Worm (Caenorhabditis elegans) whole organism, late embryonic: ENCODE data around the gene lron-3.
A peak's percentile ranks its signal among the peaks of the same experiment; 100 is the strongest.

Source experiments
- C08G9.2 ChIP-seq: sonication (generic microtip); optimal IDR thresholded peaks from 2 replicates; lab custom pipeline; 2016; ENCODE audit warnings: mild to moderate bottlenecking, missing genetic modification characterization, moderate library complexity, missing compliant biosample characterization
- C38D4.7 ChIP-seq: fragments of 200-800 bp; sonication (Bioruptor generic); optimal IDR thresholded peaks from 2 replicates; lab custom pipeline; 2018; ENCODE audit warnings: mild to moderate bottlenecking, missing genetic modification characterization, moderate library complexity, missing compliant biosample characterization
- ama-1 ChIP-seq: fragments of 150-350 bp; optimal IDR thresholded peaks from 2 replicates; lab custom pipeline; 2014
- ceh-14 ChIP-seq: sonication (generic microtip); optimal IDR thresholded peaks from 2 replicates; lab custom pipeline; 2016; ENCODE audit warnings: missing genotype, missing genetic modification characterization, missing compliant biosample characterization
- ceh-18 ChIP-seq: sonication (generic microtip); optimal IDR thresholded peaks from 2 replicates; lab custom pipeline; 2016; ENCODE audit warnings: missing genetic modification characterization, missing compliant biosample characterization
- ceh-19 ChIP-seq: fragments of 200-800 bp; sonication (Bioruptor generic); optimal IDR thresholded peaks from 2 replicates; lab custom pipeline; 2018; ENCODE audit warnings: mild to moderate bottlenecking, missing genetic modification characterization, missing compliant biosample characterization
- ceh-2 ChIP-seq: sonication (generic microtip); optimal IDR thresholded peaks from 2 replicates; lab custom pipeline; 2016; ENCODE audit warnings: missing genotype, missing genetic modification characterization, missing compliant biosample characterization
- ceh-30 ChIP-seq: fragments of 150-350 bp; optimal IDR thresholded peaks from 2 replicates; lab custom pipeline; 2014; ENCODE audit warnings: missing biosample characterization, missing genetic modification characterization
- ceh-31 ChIP-seq: sonication (generic microtip); optimal IDR thresholded peaks from 2 replicates; lab custom pipeline; 2016; ENCODE audit warnings: missing genetic modification characterization, missing compliant biosample characterization
- ceh-34 ChIP-seq: sonication (generic microtip); optimal IDR thresholded peaks from 2 replicates; lab custom pipeline; 2016; ENCODE audit warnings: mild to moderate bottlenecking, missing genetic modification characterization, missing compliant biosample characterization
- ceh-48 ChIP-seq: sonication (generic microtip); optimal IDR thresholded peaks from 2 replicates; lab custom pipeline; 2016; ENCODE audit warnings: missing genetic modification characterization, inconsistent platforms, missing compliant biosample characterization
- ceh-6 ChIP-seq: fragments of 200-800 bp; sonication (Bioruptor generic); optimal IDR thresholded peaks from 2 replicates; lab custom pipeline; 2018; ENCODE audit warnings: mild to moderate bottlenecking, missing genetic modification characterization, missing compliant biosample characterization
- che-1 ChIP-seq: sonication (generic microtip); optimal IDR thresholded peaks from 2 replicates; lab custom pipeline; 2016; ENCODE audit warnings: mild to moderate bottlenecking, missing genetic modification characterization, missing compliant biosample characterization
- elt-2 ChIP-seq: sonication (generic microtip); optimal IDR thresholded peaks from 2 replicates; lab custom pipeline; 2016; ENCODE audit warnings: missing genetic modification reagents, missing genetic modification characterization, missing compliant biosample characterization
- elt-4 ChIP-seq: sonication (generic microtip); optimal IDR thresholded peaks from 2 replicates; lab custom pipeline; 2016; ENCODE audit warnings: missing genetic modification characterization, missing compliant biosample characterization
- ets-4 ChIP-seq: sonication (generic microtip); optimal IDR thresholded peaks from 2 replicates; lab custom pipeline; 2016; ENCODE audit warnings: missing genetic modification characterization, missing compliant biosample characterization
- eyg-1 ChIP-seq: sonication (generic microtip); optimal IDR thresholded peaks from 2 replicates; lab custom pipeline; 2016; ENCODE audit warnings: missing genotype, missing genetic modification characterization, missing compliant biosample characterization
- fkh-10 ChIP-seq: fragments of 150-350 bp; optimal IDR thresholded peaks from 2 replicates; lab custom pipeline; 2014; ENCODE audit warnings: missing biosample characterization, missing genetic modification reagents, missing genetic modification characterization
- fkh-6 ChIP-seq: sonication (generic microtip); optimal IDR thresholded peaks from 2 replicates; lab custom pipeline; 2016; ENCODE audit warnings: missing genetic modification characterization, missing compliant biosample characterization
- gmeb-2 ChIP-seq: sonication (generic microtip); optimal IDR thresholded peaks from 2 replicates; lab custom pipeline; 2016; ENCODE audit warnings: missing genetic modification characterization, inconsistent platforms, missing compliant biosample characterization
- hlh-13 ChIP-seq: fragments of 200-800 bp; sonication (Bioruptor generic); optimal IDR thresholded peaks from 2 replicates; lab custom pipeline; 2018; ENCODE audit warnings: mild to moderate bottlenecking, missing genetic modification characterization, missing compliant biosample characterization
- hlh-6 ChIP-seq: sonication (generic microtip); optimal IDR thresholded peaks from 2 replicates; lab custom pipeline; 2016; ENCODE audit warnings: missing genotype, missing genetic modification characterization, missing compliant biosample characterization
- hlh-8 ChIP-seq: sonication (generic microtip); optimal IDR thresholded peaks from 2 replicates; lab custom pipeline; 2016; ENCODE audit warnings: missing genotype, missing genetic modification characterization, missing compliant biosample characterization
- lim-6 ChIP-seq: sonication (generic microtip); optimal IDR thresholded peaks from 2 replicates; lab custom pipeline; 2016; ENCODE audit warnings: missing genetic modification characterization, missing compliant biosample characterization
- lin-11 ChIP-seq: fragments of 200-800 bp; sonication (Bioruptor generic); optimal IDR thresholded peaks from 2 replicates; lab custom pipeline; 2018; ENCODE audit warnings: mild to moderate bottlenecking, missing genetic modification characterization, missing compliant biosample characterization
- madf-2 ChIP-seq: sonication (generic microtip); optimal IDR thresholded peaks from 2 replicates; lab custom pipeline; 2017; ENCODE audit warnings: missing genetic modification characterization, missing compliant biosample characterization
- mec-3 ChIP-seq: sonication (generic microtip); optimal IDR thresholded peaks from 2 replicates; lab custom pipeline; 2016; ENCODE audit warnings: borderline replicate concordance, missing genetic modification characterization, missing compliant biosample characterization
- nfya-1 ChIP-seq: sonication (generic microtip); optimal IDR thresholded peaks from 2 replicates; lab custom pipeline; 2017; ENCODE audit warnings: missing genetic modification characterization, mild to moderate bottlenecking, missing compliant biosample characterization, antibody characterized with exemption, moderate library complexity
- npax-4 ChIP-seq: sonication (generic microtip); optimal IDR thresholded peaks from 2 replicates; lab custom pipeline; 2016; ENCODE audit warnings: missing genetic modification characterization, missing compliant biosample characterization
- pag-3 ChIP-seq: sonication (generic microtip); optimal IDR thresholded peaks from 2 replicates; lab custom pipeline; 2016; ENCODE audit warnings: missing compliant biosample characterization, missing genetic modification characterization, borderline replicate concordance
- pha-2 ChIP-seq: sonication (generic microtip); optimal IDR thresholded peaks from 2 replicates; lab custom pipeline; 2017; ENCODE audit warnings: mild to moderate bottlenecking, missing genetic modification characterization, missing compliant biosample characterization
- ref-2 ChIP-seq: sonication (generic microtip); optimal IDR thresholded peaks from 2 replicates; lab custom pipeline; 2016; ENCODE audit warnings: missing genetic modification characterization, missing compliant biosample characterization
- rnt-1 ChIP-seq: sonication (generic microtip); optimal IDR thresholded peaks from 2 replicates; lab custom pipeline; 2016; ENCODE audit warnings: missing genetic modification characterization, missing compliant biosample characterization
- sdc-2 ChIP-seq: sonication (generic microtip); optimal IDR thresholded peaks from 2 replicates; lab custom pipeline; 2016; ENCODE audit warnings: missing genotype, missing genetic modification characterization, missing compliant biosample characterization
- syd-9 ChIP-seq: sonication (generic microtip); optimal IDR thresholded peaks from 2 replicates; lab custom pipeline; 2016; ENCODE audit warnings: mild to moderate bottlenecking, missing genetic modification characterization, moderate library complexity, missing compliant biosample characterization
- tbx-2 ChIP-seq: sonication (generic microtip); optimal IDR thresholded peaks from 2 replicates; lab custom pipeline; 2016; ENCODE audit warnings: missing genetic modification characterization, missing compliant biosample characterization
- ttx-3 ChIP-seq: sonication (generic microtip); optimal IDR thresholded peaks from 2 replicates; lab custom pipeline; 2016; ENCODE audit warnings: missing genetic modification reagents, missing genetic modification characterization, missing compliant biosample characterization
- unc-3 ChIP-seq, 2 experiments: fragments of 200-800 bp in 1 of 2; sonication (Bioruptor generic) in 1 of 2; sonication (generic microtip) in 1 of 2; conservative IDR thresholded peaks in 1 of 2; optimal IDR thresholded peaks in 1 of 2; 2 replicates each; pipeline versions ENCODE4 v1.3.6 to Lab custom; 2016 to 2022; ENCODE audit warnings: missing compliant biosample characterization in 2 of 2, missing genetic modification characterization in 2 of 2, missing genetic modification reagents in 1 of 2
- unc-42 ChIP-seq: sonication (generic microtip); optimal IDR thresholded peaks from 2 replicates; lab custom pipeline; 2016; ENCODE audit warnings: missing genotype, missing genetic modification characterization, missing compliant biosample characterization
- unc-86 ChIP-seq: sonication (generic microtip); optimal IDR thresholded peaks from 2 replicates; lab custom pipeline; 2016; ENCODE audit warnings: missing genetic modification characterization, missing compliant biosample characterization
- zip-5 ChIP-seq: sonication (generic microtip); optimal IDR thresholded peaks from 2 replicates; lab custom pipeline; 2016; ENCODE audit warnings: missing genetic modification characterization, missing compliant biosample characterization
- ztf-16 ChIP-seq: sonication (generic microtip); optimal IDR thresholded peaks from 2 replicates; lab custom pipeline; 2017; ENCODE audit warnings: missing genetic modification characterization, missing compliant biosample characterization

Gene lron-3

ce11 chrX:15541437-15541836 lies 16.3 kb downstream of the lron-3 start:
- TF ChIP-seq hlh-6 (tag; lab: Kevin White, UChicago) (no peak), zip-5 (tag; lab: Kevin White, UChicago) (no peak), eyg-1 (tag; lab: Kevin White, UChicago) (no peak), elt-2 (tag; lab: Kevin White, UChicago) (no peak), lin-11 (no peak), ama-1 (lab: Kevin White, UChicago) (no peak), tbx-2 (tag; lab: Kevin White, UChicago) (no peak), fkh-6 (no peak), ceh-19 (GFP tag; lab: Kevin White, UChicago) (no peak), hlh-13 (GFP tag; lab: Kevin White, UChicago) (no peak), madf-2 (no peak), C08G9.2 (tag; lab: Kevin White, UChicago) (no peak), ceh-30 (tag; lab: Kevin White, UChicago) (no peak), sdc-2 (no peak), unc-86 (tag; lab: Kevin White, UChicago) (no peak), mec-3 (tag; lab: Kevin White, UChicago) (no peak)

- TF ChIP-seq ceh-2 (tag; lab: Kevin White, UChicago): no peak
- TF ChIP-seq gmeb-2 (tag; lab: Kevin White, UChicago): no peak
- no peak for TF ChIP-seq hlh-8 (tag; lab: Kevin White, UChicago)
- no peak for TF ChIP-seq lim-6
- no peak for TF ChIP-seq madf-2
- TF ChIP-seq npax-4 (tag; lab: Kevin White, UChicago): no peak
- TF ChIP-seq eyg-1 (tag; lab: Kevin White, UChicago): no peak
- no peak for TF ChIP-seq ceh-48 (tag; lab: Kevin White, UChicago)
- TF ChIP-seq unc-86 (tag; lab: Kevin White, UChicago): no peak
- no peak for TF ChIP-seq ceh-34 (tag; lab: Kevin White, UChicago)
- TF ChIP-seq elt-2 (tag; lab: Kevin White, UChicago): no peak
- no peak for TF ChIP-seq pha-2 (tag; lab: Kevin White, UChicago)
Observed at ce11 chrX:15539299-15539698, 18.4 kb downstream of the lron-3 start.

- no peak for TF ChIP-seq hlh-6 (tag; lab: Kevin White, UChicago)
- TF ChIP-seq pha-2 (tag; lab: Kevin White, UChicago): no peak
- no peak for TF ChIP-seq npax-4 (tag; lab: Kevin White, UChicago)
- TF ChIP-seq fkh-10: no peak
- TF ChIP-seq mec-3 (tag; lab: Kevin White, UChicago): no peak
- no peak for TF ChIP-seq madf-2
- TF ChIP-seq che-1 (tag; lab: Kevin White, UChicago): no peak
- no peak for TF ChIP-seq ets-4 (tag; lab: Kevin White, UChicago)
Observed at ce11 chrX:15537362-15537761, 20.4 kb downstream of the lron-3 start, which contains the start of the genes olrn-1 and C02C6.14. TSS of gene olrn-1 (plus strand) at chrX:15537662. TSS of gene C02C6.14 (plus strand) at chrX:15537665.

ce11 chrX:15536017-15536416 lies 21.7 kb downstream of the lron-3 start:
- TF ChIP-seq sdc-2 (no peak), elt-2 (tag; lab: Kevin White, UChicago) (peak; percentile 20)

ce11 chrX:15535190-15535636 lies 22.5 kb downstream of the lron-3 start:
- TF ChIP-seq lim-6 (no peak), rnt-1 (tag; lab: Kevin White, UChicago) (no peak), lin-11 (no peak), unc-3 (GFP tag; conservative IDR thresholded peaks at IDR 0.05; lab: Robert Waterston, UW) (no peak), unc-3 (tag; optimal IDR thresholded peaks at IDR 0.05; lab: Kevin White, UChicago) (peak; percentile 12), zip-5 (tag; lab: Kevin White, UChicago) (no peak), C08G9.2 (tag; lab: Kevin White, UChicago) (no peak), fkh-6 (no peak), che-1 (tag; lab: Kevin White, UChicago) (no peak), syd-9 (no peak), C38D4.7 (GFP tag; lab: Kevin White, UChicago) (no peak), ceh-18 (tag; lab: Kevin White, UChicago) (peak; percentile 59), ceh-2 (tag; lab: Kevin White, UChicago) (no peak), nfya-1 (tag; lab: Kevin White, UChicago) (no peak), ref-2 (tag; lab: Kevin White, UChicago) (no peak), ceh-48 (tag; lab: Kevin White, UChicago) (no peak), madf-2 (no peak), elt-4 (tag; lab: Kevin White, UChicago) (no peak), ztf-16 (tag; lab: Kevin White, UChicago) (no peak), sdc-2 (no peak), ceh-31 (tag; lab: Kevin White, UChicago) (peak; percentile 67), ceh-6 (GFP tag; lab: Kevin White, UChicago) (peak; percentile 19), pag-3 (tag; lab: Kevin White, UChicago) (no peak), pha-2 (tag; lab: Kevin White, UChicago) (no peak), ceh-14 (tag; lab: Kevin White, UChicago) (peak; percentile 55), unc-42 (tag; lab: Kevin White, UChicago) (peak; percentile 93), ttx-3 (tag; lab: Kevin White, UChicago) (no peak)
